Worm (Caenorhabditis elegans) whole organism, mixed stage, embryonic: ENCODE data around the gene natb-1.
A peak's percentile ranks its signal among the peaks of the same experiment; 100 is the strongest.

Experiments used
- M03D4.4 ChIP-seq: sonication (generic microtip); optimal IDR thresholded peaks from 2 replicates; lab custom pipeline; 2017; ENCODE audit warnings: mild to moderate bottlenecking, missing genetic modification characterization, missing compliant biosample characterization
- bed-3 ChIP-seq: fragments of 200-800 bp; sonication (Bioruptor generic); optimal IDR thresholded peaks from 3 replicates; lab custom pipeline; 2018; ENCODE audit warnings: mild to moderate bottlenecking, missing genetic modification characterization, moderate library complexity, missing compliant biosample characterization
- blmp-1 ChIP-seq: fragments of 150-350 bp; optimal IDR thresholded peaks from 2 replicates; lab custom pipeline; 2014; ENCODE audit warnings: missing biosample characterization, missing genetic modification characterization
- ceh-39 ChIP-seq: fragments of 150-350 bp; optimal IDR thresholded peaks from 2 replicates; lab custom pipeline; 2014; ENCODE audit warnings: missing biosample characterization, missing genetic modification characterization
- ceh-43 ChIP-seq: fragments of 200-800 bp; sonication (Bioruptor generic); optimal IDR thresholded peaks from 2 replicates; lab custom pipeline; 2018; ENCODE audit warnings: mild to moderate bottlenecking, missing genetic modification characterization, moderate library complexity, missing compliant biosample characterization
- ces-1 ChIP-seq: fragments of 150-350 bp; optimal IDR thresholded peaks from 2 replicates; lab custom pipeline; 2014; ENCODE audit warnings: missing biosample characterization, missing genetic modification reagents, missing genetic modification characterization
- cnd-1 ChIP-seq: fragments of 200-800 bp; sonication (Bioruptor generic); optimal IDR thresholded peaks from 2 replicates; lab custom pipeline; 2018; ENCODE audit warnings: mild to moderate bottlenecking, missing genetic modification characterization, missing compliant biosample characterization
- drap-1 ChIP-seq: fragments of 200-800 bp; sonication (Bioruptor generic); optimal IDR thresholded peaks from 3 replicates; lab custom pipeline; 2018; ENCODE audit warnings: mild to moderate bottlenecking, missing genetic modification characterization, missing compliant biosample characterization
- elt-1 ChIP-seq: sonication (generic microtip); optimal IDR thresholded peaks from 2 replicates; lab custom pipeline; 2017; ENCODE audit warnings: missing genetic modification characterization, mild to moderate bottlenecking, missing compliant biosample characterization, antibody characterized with exemption, moderate library complexity, borderline replicate concordance; ENCODE audit not compliant: insufficient read depth
- flh-1 ChIP-seq: fragments of 200-800 bp; sonication (Bioruptor generic); optimal IDR thresholded peaks from 2 replicates; lab custom pipeline; 2018; ENCODE audit warnings: mild to moderate bottlenecking, missing genetic modification characterization, moderate library complexity, missing compliant biosample characterization
- ham-2 ChIP-seq: fragments of 200-800 bp; sonication (Bioruptor generic); optimal IDR thresholded peaks from 2 replicates; lab custom pipeline; 2018; ENCODE audit warnings: mild to moderate bottlenecking, missing genetic modification characterization, missing compliant biosample characterization
- lin-32 ChIP-seq: fragments of 200-800 bp; sonication (Bioruptor generic); optimal IDR thresholded peaks from 2 replicates; lab custom pipeline; 2018; ENCODE audit warnings: mild to moderate bottlenecking, missing genetic modification characterization, missing compliant biosample characterization
- lsy-2 ChIP-seq: fragments of 150-350 bp; optimal IDR thresholded peaks from 2 replicates; lab custom pipeline; 2014; ENCODE audit warnings: missing biosample characterization, missing genetic modification characterization
- mep-1 ChIP-seq: fragments of 150-350 bp; optimal IDR thresholded peaks from 2 replicates; lab custom pipeline; 2017; ENCODE audit warnings: missing biosample characterization, missing genetic modification reagents, missing genetic modification characterization, inconsistent platforms
- mls-2 ChIP-seq: sonication (generic microtip); optimal IDR thresholded peaks from 2 replicates; lab custom pipeline; 2016; ENCODE audit warnings: mild to moderate bottlenecking, missing genetic modification characterization, moderate library complexity, missing compliant biosample characterization
- nhr-12 ChIP-seq: fragments of 150-350 bp; optimal IDR thresholded peaks from 2 replicates; lab custom pipeline; 2014; ENCODE audit warnings: missing biosample characterization, missing genetic modification characterization
- nhr-2 ChIP-seq: fragments of 150-350 bp; optimal IDR thresholded peaks from 2 replicates; lab custom pipeline; 2014; ENCODE audit warnings: missing biosample characterization, missing genetic modification characterization
- nhr-237 ChIP-seq: fragments of 150-350 bp; optimal IDR thresholded peaks from 2 replicates; lab custom pipeline; 2014; ENCODE audit warnings: missing biosample characterization, missing genetic modification characterization
- nhr-28 ChIP-seq: fragments of 150-350 bp; optimal IDR thresholded peaks from 2 replicates; lab custom pipeline; 2014; ENCODE audit warnings: missing biosample characterization, missing genetic modification characterization
- nhr-76 ChIP-seq: sonication (generic microtip); optimal IDR thresholded peaks from 2 replicates; lab custom pipeline; 2017; ENCODE audit warnings: missing biosample characterization, missing genetic modification characterization
- pha-4 ChIP-seq: fragments of 150-350 bp; optimal IDR thresholded peaks from 2 replicates; lab custom pipeline; 2018; ENCODE audit warnings: missing biosample characterization, missing genetic modification reagents, missing genetic modification characterization
- sem-2 ChIP-seq: fragments of 200-800 bp; sonication (Bioruptor generic); optimal IDR thresholded peaks from 2 replicates; lab custom pipeline; 2018; ENCODE audit warnings: mild to moderate bottlenecking, missing genetic modification characterization, missing compliant biosample characterization
- snpc-4 ChIP-seq: fragments of 150-350 bp; optimal IDR thresholded peaks from 2 replicates; lab custom pipeline; 2014; ENCODE audit warnings: missing biosample characterization, missing genetic modification characterization
- sptf-1 ChIP-seq: sonication (generic microtip); optimal IDR thresholded peaks from 2 replicates; lab custom pipeline; 2017; ENCODE audit warnings: mild to moderate bottlenecking, missing genetic modification characterization, moderate library complexity, missing compliant biosample characterization
- tbx-8 ChIP-seq: fragments of 200-800 bp; sonication (Bioruptor generic); optimal IDR thresholded peaks from 2 replicates; lab custom pipeline; 2018; ENCODE audit warnings: mild to moderate bottlenecking, missing genetic modification characterization, moderate library complexity, missing compliant biosample characterization
- unc-120 ChIP-seq: sonication (generic microtip); optimal IDR thresholded peaks from 2 replicates; lab custom pipeline; 2017; ENCODE audit warnings: missing genetic modification characterization, missing compliant biosample characterization; ENCODE audit not compliant: poor library complexity, severe bottlenecking
- unc-62 ChIP-seq: fragments of 150-350 bp; optimal IDR thresholded peaks from 2 replicates; lab custom pipeline; 2014; ENCODE audit warnings: missing biosample characterization, missing genetic modification reagents, missing genetic modification characterization
- zip-8 ChIP-seq: fragments of 150-350 bp; optimal IDR thresholded peaks from 2 replicates; lab custom pipeline; 2014; ENCODE audit warnings: missing biosample characterization, missing genetic modification characterization
- ztf-11 ChIP-seq: fragments of 150-350 bp; optimal IDR thresholded peaks from 2 replicates; lab custom pipeline; 2014; ENCODE audit warnings: missing biosample characterization, missing genetic modification characterization

The natb-1 gene

ce11 chrV:8025259-8025658 lies 42.0 kb upstream of the natb-1 start:
- TF ChIP-seq bed-3 (no peak), sem-2 (GFP tag; lab: Kevin White, UChicago) (no peak), ztf-11 (no peak), snpc-4 (tag; lab: Kevin White, UChicago) (no peak), lsy-2 (no peak)

ce11 chrV:8024752-8025151 lies 41.5 kb upstream of the natb-1 start, which contains the start of gene F43H9.3:
Gene F43H9.3, minus strand, starts transcription at chrV:8024940.
- TF ChIP-seq pha-4 (tag; lab: Kevin White, UChicago) (no peak), zip-8 (tag; lab: Kevin White, UChicago) (no peak), lsy-2 (peak; percentile 85)
- TF ChIP-seq, all 35 proteins: peak for 1

DNA sequence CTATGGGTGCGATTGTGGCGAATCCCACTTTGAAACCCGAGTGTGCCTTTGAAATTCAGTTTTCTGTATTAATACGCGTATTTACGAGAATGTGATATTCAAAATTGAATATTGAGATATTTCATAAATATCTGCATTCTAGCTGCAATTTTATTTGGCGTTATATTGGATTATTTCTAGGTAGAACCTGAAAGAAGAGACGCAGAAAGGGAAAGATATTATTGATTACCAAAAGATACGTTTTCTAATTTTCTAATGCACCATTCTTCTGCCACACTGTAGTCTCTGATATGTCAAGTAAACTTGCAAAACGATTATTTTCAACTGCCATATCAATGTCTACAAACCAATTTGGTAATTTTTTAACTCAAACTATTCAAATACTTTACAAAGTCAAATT lies 38.8 kb upstream of the natb-1 start, which contains the start of gene ech-3:
Gene ech-3 (plus strand): TSS at position 178 of the 400 bp plus-strand sequence.
- TF ChIP-seq mep-1 (tag; lab: Kevin White, UChicago) (no peak), mls-2 (tag; lab: Kevin White, UChicago) (no peak), nhr-237 (tag; lab: Kevin White, UChicago) (no peak), ces-1 (no peak), blmp-1 (tag; lab: Kevin White, UChicago) (no peak), flh-1 (GFP tag; lab: Kevin White, UChicago) (no peak), bed-3 (no peak), ztf-11 (no peak), pha-4 (tag; lab: Kevin White, UChicago) (no peak), nhr-2 (tag; lab: Kevin White, UChicago) (no peak), nhr-76 (no peak), zip-8 (tag; lab: Kevin White, UChicago) (no peak), nhr-28 (tag; lab: Kevin White, UChicago) (no peak), M03D4.4 (tag; lab: Kevin White, UChicago) (no peak), unc-62 (GFP tag; lab: Kevin White, UChicago) (no peak)
- TF ChIP-seq, all 35 proteins: peak for 0

ce11 chrV:8019783-8020182 lies 36.6 kb upstream of the natb-1 start:
- TF ChIP-seq nhr-28 (tag; lab: Kevin White, UChicago) (no peak), sptf-1 (tag; lab: Kevin White, UChicago) (no peak), unc-120 (tag; lab: Kevin White, UChicago) (no peak), ceh-39 (tag; lab: Kevin White, UChicago) (no peak), drap-1 (GFP tag; lab: Kevin White, UChicago) (no peak), nhr-12 (no peak)

- no peak for TF ChIP-seq flh-1 (GFP tag; lab: Kevin White, UChicago)
- no peak for TF ChIP-seq cnd-1
- no peak for TF ChIP-seq ces-1
- TF ChIP-seq ham-2, result no peak
- no peak for TF ChIP-seq ceh-43
- TF ChIP-seq lsy-2, result no peak
- no peak for TF ChIP-seq elt-1 (tag; lab: Kevin White, UChicago)
- TF ChIP-seq blmp-1 (tag; lab: Kevin White, UChicago), result no peak
- no peak for TF ChIP-seq nhr-2 (tag; lab: Kevin White, UChicago)
- no peak for TF ChIP-seq tbx-8 (GFP tag; lab: Kevin White, UChicago)
- no peak for TF ChIP-seq nhr-12
Observed at ce11 chrV:8018919-8019318, 35.7 kb upstream of the natb-1 start.

DNA sequence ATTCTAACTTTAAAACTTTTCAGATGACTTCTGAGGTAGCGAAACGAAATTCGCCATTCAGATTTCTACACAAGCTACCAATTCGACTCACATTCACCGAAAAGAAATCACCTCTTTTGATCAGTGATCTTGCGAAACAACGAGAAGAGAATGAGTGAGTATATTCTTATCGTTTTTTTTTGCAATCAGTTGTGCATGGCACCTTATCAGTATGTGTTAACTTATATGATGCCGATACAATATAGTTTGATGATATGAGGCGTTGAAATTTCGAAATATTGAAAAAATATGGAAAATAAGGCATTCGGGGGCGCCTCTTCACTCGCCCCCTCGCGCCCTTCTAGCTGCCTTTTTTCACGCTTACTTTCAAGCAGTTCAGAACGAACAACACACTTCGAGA lies 34.7 kb upstream of the natb-1 start:
- TF ChIP-seq bed-3 (no peak), flh-1 (GFP tag; lab: Kevin White, UChicago) (no peak), mep-1 (tag; lab: Kevin White, UChicago) (no peak), nhr-28 (tag; lab: Kevin White, UChicago) (no peak), M03D4.4 (tag; lab: Kevin White, UChicago) (no peak), sem-2 (GFP tag; lab: Kevin White, UChicago) (no peak), zip-8 (tag; lab: Kevin White, UChicago) (no peak), lsy-2 (no peak)

ce11 chrV:8016928-8017327 lies 33.7 kb upstream of the natb-1 start, which contains the start of gene sptl-2:
Gene sptl-2, plus strand, starts transcription at chrV:8017207.
- TF ChIP-seq lin-32 (GFP tag; lab: Kevin White, UChicago), result no peak
- TF ChIP-seq mls-2 (tag; lab: Kevin White, UChicago), result no peak
- no peak for TF ChIP-seq nhr-28 (tag; lab: Kevin White, UChicago)
